Worm (Caenorhabditis elegans): ENCODE measurements around the gene C18E9.5.

Gene C18E9.5

ce11 chrII:8969251-8970183 is at the start of gene C18E9.5, which contains the start of gene szy-20:
C18E9.5 (plus strand) TSS chrII:8969980.
szy-20 (minus strand) TSS chrII:8969333.
- TF ChIP-seq dao-5 (tag; optimal IDR thresholded peaks at IDR 0.05) (no peak), W03F9.2 (tag; optimal IDR thresholded peaks at IDR 0.05) (peak; percentile 64), him-1 (tag; optimal IDR thresholded peaks at IDR 0.05) (peak; percentile 75)

ce11 chrII:8920315-8920714 is 49.5 kb upstream of the C18E9.5 start:
- TF ChIP-seq him-1 (tag; optimal IDR thresholded peaks at IDR 0.05) = no peak
- TF ChIP-seq dao-5 (tag; optimal IDR thresholded peaks at IDR 0.05) = no peak

- no peak for TF ChIP-seq dao-5 (tag; optimal IDR thresholded peaks at IDR 0.05)
- TF ChIP-seq him-1 (tag; optimal IDR thresholded peaks at IDR 0.05) = no peak
- no peak for TF ChIP-seq W03F9.2 (tag; optimal IDR thresholded peaks at IDR 0.05)
These were observed 48.8 kb upstream of the C18E9.5 start for ce11 chrII:8920955-8921354.

ce11 chrII:8921456-8921855 is 48.3 kb upstream of the C18E9.5 start:
- TF ChIP-seq him-1 (tag; optimal IDR thresholded peaks at IDR 0.05) (no peak), W03F9.2 (tag; optimal IDR thresholded peaks at IDR 0.05) (no peak), dao-5 (tag; optimal IDR thresholded peaks at IDR 0.05) (no peak)

- TF ChIP-seq W03F9.2 (tag; optimal IDR thresholded peaks at IDR 0.05) = no peak
- no peak for TF ChIP-seq dao-5 (tag; optimal IDR thresholded peaks at IDR 0.05)
- no peak for TF ChIP-seq him-1 (tag; optimal IDR thresholded peaks at IDR 0.05)
These were observed 47.6 kb upstream of the C18E9.5 start, which contains the start of gene B0457.6 for ce11 chrII:8922140-8922539. B0457.6 (plus strand) TSS chrII:8922423.

ce11 chrII:8923187-8923586 is 46.6 kb upstream of the C18E9.5 start:
- TF ChIP-seq dao-5 (tag; optimal IDR thresholded peaks at IDR 0.05) = no peak
- TF ChIP-seq W03F9.2 (tag; optimal IDR thresholded peaks at IDR 0.05) = no peak

ce11 chrII:8926451-8926850 is 43.3 kb upstream of the C18E9.5 start, which contains the start of gene B0457.2:
B0457.2 (minus strand) TSS chrII:8926551.
- TF ChIP-seq W03F9.2 (tag; optimal IDR thresholded peaks at IDR 0.05) (no peak), dao-5 (tag; optimal IDR thresholded peaks at IDR 0.05) (no peak), him-1 (tag; optimal IDR thresholded peaks at IDR 0.05) (no peak)

ce11 chrII:8927253-8927791 is 42.5 kb upstream of the C18E9.5 start, which contains the start of gene cct-2:
cct-2 (plus strand) TSS chrII:8927741.
- TF ChIP-seq dao-5 (tag; optimal IDR thresholded peaks at IDR 0.05) (no peak), W03F9.2 (tag; optimal IDR thresholded peaks at IDR 0.05) (peak; percentile 66)

ce11 chrII:8929771-8930170 is 40.0 kb upstream of the C18E9.5 start, which contains the start of gene mrpl-50:
mrpl-50 (plus strand) TSS chrII:8929841.
- no peak for TF ChIP-seq dao-5 (tag; optimal IDR thresholded peaks at IDR 0.05)
- TF ChIP-seq him-1 (tag; optimal IDR thresholded peaks at IDR 0.05) = no peak
- no peak for TF ChIP-seq W03F9.2 (tag; optimal IDR thresholded peaks at IDR 0.05)

ce11 chrII:8930763-8931162 is 39.0 kb upstream of the C18E9.5 start, which contains the start of gene enol-1:
enol-1 (plus strand) TSS chrII:8930997.
- no peak for TF ChIP-seq dao-5 (tag; optimal IDR thresholded peaks at IDR 0.05)
- no peak for TF ChIP-seq him-1 (tag; optimal IDR thresholded peaks at IDR 0.05)
- TF ChIP-seq W03F9.2 (tag; optimal IDR thresholded peaks at IDR 0.05) = no peak

- TF ChIP-seq dao-5 (tag; optimal IDR thresholded peaks at IDR 0.05) (no peak), him-1 (tag; optimal IDR thresholded peaks at IDR 0.05) (no peak), W03F9.2 (tag; optimal IDR thresholded peaks at IDR 0.05) (no peak)
These were observed 38.2 kb upstream of the C18E9.5 start for ce11 chrII:8931405-8932149.

ce11 chrII:8932392-8932791 is 37.4 kb upstream of the C18E9.5 start:
- TF ChIP-seq him-1 (tag; optimal IDR thresholded peaks at IDR 0.05) (no peak), W03F9.2 (tag; optimal IDR thresholded peaks at IDR 0.05) (no peak), dao-5 (tag; optimal IDR thresholded peaks at IDR 0.05) (no peak)

ce11 chrII:8933693-8934432 is 35.9 kb upstream of the C18E9.5 start, which contains the start of gene T21B10.3:
T21B10.3 (plus strand) TSS chrII:8934382.
- TF ChIP-seq dao-5 (tag; optimal IDR thresholded peaks at IDR 0.05) (no peak), him-1 (tag; optimal IDR thresholded peaks at IDR 0.05) (peak; percentile 22), W03F9.2 (tag; optimal IDR thresholded peaks at IDR 0.05) (peak; percentile 68)
